Fruit fly (Drosophila melanogaster) whole organism, embryonic: ENCODE data around the gene CG3339.

Source experiments
- Aef1 ChIP-seq: fragments of 200-800 bp; sonication (Bioruptor generic); IDR thresholded peaks from 3 replicates; pipeline ENCODE4 v1.3.6; 2022; ENCODE audit warnings: missing biosample characterization, missing genetic modification characterization
- Bteb2 ChIP-seq: fragments of 200-800 bp; sonication (Bioruptor generic); optimal IDR thresholded peaks from 2 replicates; lab custom pipeline; 2016; ENCODE audit warnings: missing biosample characterization, missing genetic modification characterization
- CG11560 ChIP-seq: fragments of 200-800 bp; sonication (Bioruptor generic); IDR thresholded peaks from 3 replicates; pipeline ENCODE4 v1.3.6; 2022; ENCODE audit warnings: missing biosample characterization, missing genetic modification characterization
- CG12104 ChIP-seq: fragments of 200-800 bp; sonication (Bioruptor generic); optimal IDR thresholded peaks from 3 replicates; lab custom pipeline; 2016; ENCODE audit warnings: missing biosample characterization, missing genetic modification characterization
- CG12219 ChIP-seq: fragments of 200-800 bp; sonication (Bioruptor generic); optimal IDR thresholded peaks from 3 replicates; lab custom pipeline; 2018; ENCODE audit warnings: missing biosample characterization, mild to moderate bottlenecking, missing genetic modification characterization
- CG12769 ChIP-seq: fragments of 200-800 bp; sonication (Bioruptor generic); optimal IDR thresholded peaks from 2 replicates; lab custom pipeline; 2019; ENCODE audit warnings: missing biosample characterization, mild to moderate bottlenecking, missing genetic modification characterization, moderate library complexity
- CG13894 ChIP-seq: fragments of 200-800 bp; sonication (Bioruptor generic); optimal IDR thresholded peaks from 3 replicates; lab custom pipeline; 2018; ENCODE audit warnings: missing biosample characterization, mild to moderate bottlenecking, missing genetic modification characterization, moderate library complexity
- CG15011 ChIP-seq: fragments of 200-800 bp; sonication (Bioruptor generic); optimal IDR thresholded peaks from 3 replicates; lab custom pipeline; 2018; ENCODE audit warnings: missing biosample characterization, mild to moderate bottlenecking, missing genetic modification characterization
- CG15479 ChIP-seq: fragments of 200-800 bp; sonication (Bioruptor generic); optimal IDR thresholded peaks from 3 replicates; lab custom pipeline; 2019; ENCODE audit warnings: missing biosample characterization, mild to moderate bottlenecking, missing genetic modification characterization, moderate library complexity
- CG15514 ChIP-seq: fragments of 200-800 bp; sonication (Bioruptor generic); optimal IDR thresholded peaks from 3 replicates; lab custom pipeline; 2017; ENCODE audit warnings: missing biosample characterization, missing genetic modification characterization, mild to moderate bottlenecking, moderate library complexity, missing genetic modification reagents
- CG30431 ChIP-seq: fragments of 200-800 bp; sonication (Bioruptor generic); optimal IDR thresholded peaks from 2 replicates; lab custom pipeline; 2017; ENCODE audit warnings: missing biosample characterization, missing genetic modification characterization
- CG3847 ChIP-seq: fragments of 200-800 bp; sonication (Bioruptor generic); IDR thresholded peaks from 2 replicates; pipeline ENCODE4 v1.3.6; 2022; ENCODE audit warnings: missing biosample characterization, missing genetic modification characterization
- CG4617 ChIP-seq: fragments of 200-800 bp; sonication (Bioruptor generic); optimal IDR thresholded peaks from 3 replicates; lab custom pipeline; 2016; ENCODE audit warnings: missing biosample characterization, missing genetic modification characterization, borderline replicate concordance
- CG4730 ChIP-seq: fragments of 200-800 bp; sonication (Bioruptor generic); IDR thresholded peaks from 2 replicates; pipeline ENCODE4 v1.3.6; 2022; ENCODE audit warnings: missing biosample characterization, missing genetic modification characterization
- CG6765 ChIP-seq: fragments of 200-800 bp; sonication (Bioruptor generic); optimal IDR thresholded peaks from 3 replicates; lab custom pipeline; 2017; ENCODE audit warnings: missing biosample characterization, mild to moderate bottlenecking, missing genetic modification characterization
- CG7556 ChIP-seq: fragments of 200-800 bp; sonication (Bioruptor generic); optimal IDR thresholded peaks from 2 replicates; lab custom pipeline; 2017; ENCODE audit warnings: missing biosample characterization, mild to moderate bottlenecking, missing genetic modification characterization
- CG7987 ChIP-seq: fragments of 200-800 bp; sonication (Bioruptor generic); optimal IDR thresholded peaks from 2 replicates; lab custom pipeline; 2018; ENCODE audit warnings: missing biosample characterization, mild to moderate bottlenecking, missing genetic modification characterization, moderate library complexity
- CG8089 ChIP-seq: fragments of 200-800 bp; sonication (Bioruptor generic); optimal IDR thresholded peaks from 3 replicates; lab custom pipeline; 2016; ENCODE audit warnings: missing biosample characterization, missing genetic modification characterization
- CG8478 ChIP-seq: fragments of >200 bp; optimal IDR thresholded peaks from 2 replicates; lab custom pipeline; 2018
- CkIIα-i1 ChIP-seq: fragments of 200-800 bp; sonication (Bioruptor generic); IDR thresholded peaks from 2 replicates; pipeline ENCODE4 v1.3.6; 2022; ENCODE audit warnings: missing biosample characterization, missing genetic modification characterization
- Dfd ChIP-seq, 2 experiments: fragments of >200 bp; optimal IDR thresholded peaks; 2 replicates each; lab custom pipeline; 2017; ENCODE audit warnings: missing biosample characterization in 2 of 2, missing genetic modification characterization in 2 of 2
- Drgx ChIP-seq: fragments of 200-800 bp; sonication (Bioruptor generic); IDR thresholded peaks from 2 replicates; pipeline ENCODE4 v1.3.6; 2022; ENCODE audit warnings: missing biosample characterization, missing genetic modification characterization
- Hey ChIP-seq: fragments of 200-800 bp; sonication (Bioruptor generic); optimal IDR thresholded peaks from 3 replicates; lab custom pipeline; 2018; ENCODE audit warnings: missing biosample characterization, mild to moderate bottlenecking, missing genetic modification characterization
- Mad ChIP-seq: fragments of 200-800 bp; sonication (Bioruptor generic); optimal IDR thresholded peaks from 2 replicates; lab custom pipeline; 2016; ENCODE audit warnings: missing biosample characterization, missing genetic modification characterization
- Med ChIP-seq: fragments of 200-800 bp; sonication (Bioruptor generic); peaks from one replicate; lab custom pipeline; 2016; ENCODE audit warnings: missing biosample characterization, missing genetic modification characterization, mild to moderate bottlenecking, inconsistent platforms, moderate library complexity
- NC2β ChIP-seq: fragments of 200-800 bp; sonication (Bioruptor generic); optimal IDR thresholded peaks from 2 replicates; lab custom pipeline; 2016; ENCODE audit warnings: missing biosample characterization, missing genetic modification characterization
- Sry-δ ChIP-seq: fragments of 200-800 bp; sonication (Bioruptor generic); optimal IDR thresholded peaks from 2 replicates; lab custom pipeline; 2016; ENCODE audit warnings: missing biosample characterization, missing genetic modification characterization
- Stat92E ChIP-seq, 3 experiments: fragments of >200 bp in 2 of 3; fragments of 200-800 bp in 1 of 3; sonication (Bioruptor generic) in 1 of 3; optimal IDR thresholded peaks; 2 replicates each; lab custom pipeline; 2017 to 2019; ENCODE audit warnings: missing biosample characterization in 3 of 3, missing genetic modification characterization in 3 of 3, mild to moderate bottlenecking in 1 of 3, moderate library complexity in 1 of 3
- Xrp1 ChIP-seq: fragments of 200-800 bp; sonication (Bioruptor generic); IDR thresholded peaks from 2 replicates; pipeline ENCODE4 v1.3.6; 2022; ENCODE audit warnings: missing biosample characterization, missing genetic modification characterization
- abd-A ChIP-seq: fragments of 200-800 bp; sonication (Bioruptor generic); optimal IDR thresholded peaks from 3 replicates; lab custom pipeline; 2019; ENCODE audit warnings: missing biosample characterization, mild to moderate bottlenecking, missing genetic modification characterization, moderate library complexity
- ap ChIP-seq: fragments of 200-800 bp; sonication (Bioruptor generic); IDR thresholded peaks from 2 replicates; pipeline ENCODE4 v1.3.6; 2022; ENCODE audit warnings: missing biosample characterization, missing genetic modification characterization
- chn ChIP-seq: fragments of 200-800 bp; sonication (Bioruptor generic); optimal IDR thresholded peaks from 2 replicates; lab custom pipeline; 2016; ENCODE audit warnings: missing biosample characterization, missing genetic modification characterization
- cwo ChIP-seq: fragments of 200-800 bp; sonication (Bioruptor generic); optimal IDR thresholded peaks from 3 replicates; lab custom pipeline; 2017; ENCODE audit warnings: missing biosample characterization, missing genetic modification characterization, mild to moderate bottlenecking, moderate library complexity, missing genetic modification reagents
- dimm ChIP-seq: fragments of 200-800 bp; sonication (Bioruptor generic); IDR thresholded peaks from 2 replicates; pipeline ENCODE4 v1.3.6; 2022; ENCODE audit warnings: missing biosample characterization, missing genetic modification characterization
- exex ChIP-seq: fragments of 200-800 bp; sonication (Bioruptor generic); optimal IDR thresholded peaks from 4 replicates; lab custom pipeline; 2018; ENCODE audit warnings: missing biosample characterization, mild to moderate bottlenecking, missing genetic modification characterization, moderate library complexity
- grau ChIP-seq: fragments of 200-800 bp; optimal IDR thresholded peaks from 3 replicates; lab custom pipeline; 2019; ENCODE audit warnings: missing biosample characterization, mild to moderate bottlenecking, missing genetic modification characterization, moderate library complexity
- hb ChIP-seq: fragments of 200-800 bp; sonication (Bioruptor generic); IDR thresholded peaks from 3 replicates; pipeline ENCODE4 v1.3.6; 2022; ENCODE audit warnings: missing biosample characterization, missing genetic modification characterization; ENCODE audit not compliant: partially characterized antibody
- lbe ChIP-seq: fragments of 200-800 bp; sonication (Bioruptor generic); optimal IDR thresholded peaks from 2 replicates; lab custom pipeline; 2016; ENCODE audit warnings: missing biosample characterization, mild to moderate bottlenecking, missing genetic modification characterization
- lilli ChIP-seq: fragments of 200-800 bp; sonication (Bioruptor generic); optimal IDR thresholded peaks from 3 replicates; lab custom pipeline; 2016; ENCODE audit warnings: missing biosample characterization, missing genetic modification characterization
- lmd ChIP-seq: fragments of 200-800 bp; sonication (Bioruptor generic); IDR thresholded peaks from 2 replicates; pipeline ENCODE4 v1.3.6; 2022; ENCODE audit warnings: missing biosample characterization, missing genetic modification characterization
- mirr ChIP-seq: fragments of 200-800 bp; sonication (Bioruptor generic); optimal IDR thresholded peaks from 3 replicates; lab custom pipeline; 2018; ENCODE audit warnings: missing biosample characterization, mild to moderate bottlenecking, missing genetic modification characterization
- pfk ChIP-seq: fragments of 200-800 bp; sonication (Bioruptor generic); optimal IDR thresholded peaks from 2 replicates; lab custom pipeline; 2018; ENCODE audit warnings: missing biosample characterization, mild to moderate bottlenecking, missing genetic modification characterization, moderate library complexity
- pros ChIP-seq: fragments of 200-800 bp; sonication (Bioruptor generic); optimal IDR thresholded peaks from 3 replicates; lab custom pipeline; 2019; ENCODE audit warnings: missing biosample characterization, mild to moderate bottlenecking, missing genetic modification characterization, moderate library complexity
- sens-2 ChIP-seq: fragments of 200-800 bp; sonication (Bioruptor generic); IDR thresholded peaks from 2 replicates; pipeline ENCODE4 v1.3.6; 2022; ENCODE audit warnings: missing biosample characterization, missing genetic modification characterization
- sisA ChIP-seq: fragments of 200-800 bp; sonication (Bioruptor generic); IDR thresholded peaks from 2 replicates; pipeline ENCODE4 v1.3.6; 2022; ENCODE audit warnings: missing biosample characterization, missing genetic modification characterization
- slbo ChIP-seq: fragments of 200-800 bp; sonication (Bioruptor generic); IDR thresholded peaks from 2 replicates; pipeline ENCODE4 v1.3.6; 2022; ENCODE audit warnings: missing biosample characterization, missing genetic modification characterization
- so ChIP-seq: fragments of 200-800 bp; sonication (Bioruptor generic); IDR thresholded peaks from 3 replicates; pipeline ENCODE4 v1.3.6; 2022; ENCODE audit warnings: missing biosample characterization, missing genetic modification characterization
- sr ChIP-seq: fragments of 200-800 bp; sonication (Bioruptor generic); IDR thresholded peaks from 3 replicates; pipeline ENCODE4 v1.3.6; 2022; ENCODE audit warnings: missing biosample characterization, missing genetic modification characterization
- tll ChIP-seq, 2 experiments: fragments of 200-800 bp in 1 of 2; fragments of >200 bp in 1 of 2; sonication (Bioruptor generic) in 1 of 2; optimal IDR thresholded peaks; 2 replicates each; lab custom pipeline; 2017 to 2019; ENCODE audit warnings: missing biosample characterization in 2 of 2, missing genetic modification characterization in 2 of 2, mild to moderate bottlenecking in 1 of 2, moderate library complexity in 1 of 2
- ttk ChIP-seq: fragments of 200-800 bp; sonication (Bioruptor generic); IDR thresholded peaks from 2 replicates; pipeline ENCODE4 v2.1.2; 2022; ENCODE audit warnings: missing biosample characterization, missing genetic modification characterization
- unpg ChIP-seq: fragments of 200-800 bp; sonication (Bioruptor generic); optimal IDR thresholded peaks from 3 replicates; lab custom pipeline; 2018; ENCODE audit warnings: missing biosample characterization, mild to moderate bottlenecking, missing genetic modification characterization, moderate library complexity
- vfl ChIP-seq: fragments of 200-800 bp; sonication (Bioruptor generic); optimal IDR thresholded peaks from 2 replicates; lab custom pipeline; 2016; ENCODE audit warnings: missing biosample characterization, missing genetic modification characterization

CG3339 gene

dm6 chr3R:27293065-27293464 is 29.1 kb downstream of the CG3339 start (continued):
- TF ChIP-seq CG11560 (tag; lab: Robert Waterston, UW) (no peak), CG15514 (GFP tag; lab: Kevin White, UChicago) (no peak), CG15479 (GFP tag; lab: Kevin White, UChicago) (no peak), sisA (GFP tag; lab: Robert Waterston, UW) (no peak), Drgx (no peak), CG13894 (peak; percentile 18), chn (GFP tag; lab: Kevin White, UChicago) (no peak), vfl (GFP tag; lab: Kevin White, UChicago) (no peak), cwo (peak; percentile 100), exex (peak; percentile 70), Sry-δ (GFP tag; lab: Kevin White, UChicago) (no peak), CG6765 (GFP tag; lab: Kevin White, UChicago) (no peak), CG8089 (no peak), lmd (GFP tag; lab: Robert Waterston, UW) (no peak), CkIIα-i1 (GFP tag; lab: Robert Waterston, UW) (no peak), slbo (no peak), CG4730 (GFP tag; lab: Robert Waterston, UW) (no peak), Med (GFP tag; lab: Kevin White, UChicago) (peak; percentile 66), hb (GFP tag; lab: Robert Waterston, UW) (no peak), CG7987 (peak; percentile 100), abd-A (peak; percentile 31), so (GFP tag; lab: Robert Waterston, UW) (no peak), lilli (GFP tag; lab: Kevin White, UChicago) (no peak), sens-2 (GFP tag; lab: Robert Waterston, UW) (no peak), sr (GFP tag; lab: Robert Waterston, UW) (peak; percentile 56; the same call in 1 of the 3 replicates), CG15011 (GFP tag; lab: Kevin White, UChicago) (no peak), lbe (no peak), CG12769 (tag; lab: Kevin White, UChicago) (peak; percentile 83), Stat92E (GFP tag; optimal IDR thresholded peaks at IDR 0.05; lab: Kevin White, UChicago) (no peak), CG12104 (GFP tag; lab: Kevin White, UChicago) (no peak), CG8478 (lab: Kevin White, UChicago) (peak; percentile 36), mirr (GFP tag; lab: Kevin White, UChicago) (peak; percentile 6), Aef1 (no peak), NC2β (GFP tag; lab: Kevin White, UChicago) (no peak), Dfd (GFP tag; optimal IDR thresholded peaks at IDR 0.05; lab: Kevin White, UChicago) (no peak), grau (no peak), Xrp1 (no peak), ttk (GFP tag; lab: Robert Waterston, UW) (no peak)

DNA sequence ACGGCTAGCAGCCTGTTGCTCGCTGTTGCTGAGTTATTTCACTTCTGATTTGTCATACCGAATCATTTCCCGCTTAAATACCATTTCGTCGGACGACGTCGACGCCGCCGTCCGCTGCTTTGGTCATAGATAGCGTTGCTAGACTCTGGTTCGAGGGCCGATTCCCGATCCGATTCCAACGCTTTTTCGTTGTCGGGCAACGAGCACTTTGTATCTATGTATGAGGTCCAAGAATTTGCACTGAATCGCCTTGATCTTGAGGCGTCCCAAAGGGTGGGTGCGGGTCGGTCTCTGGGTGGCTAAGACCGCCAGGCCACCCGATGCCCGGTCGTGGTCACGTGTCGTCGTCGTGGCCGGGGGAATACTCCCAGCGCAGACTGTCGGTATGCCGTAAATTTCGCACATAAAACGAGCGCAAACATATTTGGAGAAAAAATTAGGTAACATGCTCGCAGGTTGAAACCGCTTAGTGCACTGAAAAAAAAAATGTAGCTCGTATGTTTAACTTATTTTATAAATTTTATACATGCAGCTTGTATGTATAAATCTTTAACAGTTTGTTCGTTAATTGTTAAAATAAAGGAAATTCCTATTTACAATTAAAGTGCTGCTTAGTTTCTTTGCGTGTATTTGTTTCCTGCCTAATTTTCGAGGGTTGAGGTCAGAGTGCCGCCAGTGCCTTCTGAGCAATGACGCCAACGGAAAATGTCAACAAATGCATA is 29.8 kb downstream of the CG3339 start, which contains the start of gene CG3348:
Gene CG3348, minus strand, starts transcription at position 51 of the 722 bp plus-strand sequence.
- TF ChIP-seq CG30431 (GFP tag; lab: Kevin White, UChicago), result peak; percentile 37
- TF ChIP-seq ap (GFP tag; lab: Robert Waterston, UW), result no peak
- no peak for TF ChIP-seq pfk (GFP tag; lab: Kevin White, UChicago)
- no peak for TF ChIP-seq Hey (tag; lab: Kevin White, UChicago)
- TF ChIP-seq unpg, result peak; percentile 80
- TF ChIP-seq dimm (GFP tag; lab: Robert Waterston, UW), result no peak
- peak; percentile 53 for TF ChIP-seq CG12219 (GFP tag; lab: Kevin White, UChicago)
- no peak for TF ChIP-seq tll (GFP tag; optimal IDR thresholded peaks at IDR 0.05; lab: Kevin White, UChicago)
- TF ChIP-seq CkIIα-i1 (GFP tag; lab: Robert Waterston, UW), result no peak
- TF ChIP-seq Mad (GFP tag; lab: Kevin White, UChicago), result peak; percentile 17
- no peak for TF ChIP-seq CG15479 (GFP tag; lab: Kevin White, UChicago)
- peak; percentile 72 for TF ChIP-seq CG7556 (GFP tag; lab: Kevin White, UChicago)
- TF ChIP-seq CG4617, result no peak
- TF ChIP-seq pros (GFP tag; lab: Kevin White, UChicago), result no peak
- TF ChIP-seq Bteb2, result peak; percentile 53
- TF ChIP-seq CG3847, result peak; percentile 76
